Worm (Caenorhabditis elegans) whole organism, L4 larva: ENCODE data around the gene ipla-7.

Source experiments
- D1046.2 ChIP-seq: fragments of 200-800 bp; sonication (Bioruptor generic); IDR thresholded peaks from 2 replicates; pipeline ENCODE4 v1.3.6; 2022; ENCODE audit warnings: missing genetic modification characterization, missing compliant biosample characterization
- R02D3.7 ChIP-seq: fragments of 150-350 bp; sonication (generic microtip); optimal IDR thresholded peaks from 3 replicates; lab custom pipeline; 2014; ENCODE audit warnings: missing biosample characterization, missing genetic modification characterization
- ZK337.2 ChIP-seq: fragments of 200-800 bp; sonication (Bioruptor generic); IDR thresholded peaks from 2 replicates; pipeline ENCODE4 v1.3.6; 2022; ENCODE audit warnings: missing genetic modification reagents, missing genetic modification characterization, missing compliant biosample characterization
- aha-1 ChIP-seq: fragments of 150-350 bp; peaks from one replicate; lab custom pipeline; 2014; ENCODE audit warnings: missing biosample characterization, missing genetic modification characterization
- aly-2 ChIP-seq: sonication (generic microtip); optimal IDR thresholded peaks from 2 replicates; lab custom pipeline; 2018; ENCODE audit warnings: missing biosample characterization, missing genetic modification characterization
- ama-1 ChIP-seq: fragments of 150-350 bp; optimal IDR thresholded peaks from 2 replicates; lab custom pipeline; 2014; ENCODE audit warnings: inconsistent platforms, mixed read lengths
- ceh-62 ChIP-seq: sonication (generic microtip); optimal IDR thresholded peaks from 2 replicates; lab custom pipeline; 2017; ENCODE audit warnings: missing biosample characterization, missing genetic modification characterization
- ceh-82 ChIP-seq: sonication (generic microtip); optimal IDR thresholded peaks from 2 replicates; lab custom pipeline; 2017; ENCODE audit warnings: missing biosample characterization, missing genetic modification characterization
- ces-1 ChIP-seq: fragments of 150-350 bp; sonication (generic microtip); optimal IDR thresholded peaks from 4 replicates; lab custom pipeline; 2014; ENCODE audit warnings: missing biosample characterization, missing genetic modification reagents, missing genetic modification characterization
- ctbp-1 ChIP-seq: fragments of 200-800 bp; sonication (Bioruptor generic); IDR thresholded peaks from 2 replicates; pipeline ENCODE4 v1.3.6; 2022; ENCODE audit warnings: missing genetic modification reagents, missing genetic modification characterization, missing compliant biosample characterization
- daf-16 ChIP-seq, 3 experiments: sonication (generic microtip); optimal IDR thresholded peaks; 2 replicates each; lab custom pipeline; 2016 to 2017; ENCODE audit warnings: missing genetic modification characterization in 3 of 3, missing genetic modification reagents in 3 of 3, mild to moderate bottlenecking in 2 of 3, missing compliant biosample characterization in 2 of 3, missing biosample characterization in 1 of 3, moderate library complexity in 1 of 3
- dmd-6 ChIP-seq: fragments of 200-800 bp; sonication (Bioruptor generic); IDR thresholded peaks from 2 replicates; pipeline ENCODE4 v1.3.6; 2022; ENCODE audit warnings: missing genetic modification reagents, missing genetic modification characterization, missing compliant biosample characterization
- dmd-8 ChIP-seq: fragments of 200-800 bp; sonication (Bioruptor generic); IDR thresholded peaks from 2 replicates; pipeline ENCODE4 v1.3.6; 2022; ENCODE audit warnings: missing genetic modification characterization, missing compliant biosample characterization
- duxl-1 ChIP-seq: sonication (generic microtip); optimal IDR thresholded peaks from 2 replicates; lab custom pipeline; 2016; ENCODE audit warnings: mild to moderate bottlenecking, missing genetic modification characterization, moderate library complexity, missing compliant biosample characterization; ENCODE audit not compliant: poor library complexity
- fkh-10 ChIP-seq: fragments of 150-350 bp; optimal IDR thresholded peaks from 2 replicates; lab custom pipeline; 2014; ENCODE audit warnings: missing biosample characterization, missing genetic modification reagents, missing genetic modification characterization
- hif-1 ChIP-seq, 2 experiments: sonication (generic microtip); optimal IDR thresholded peaks; 2 replicates each; lab custom pipeline; 2016 to 2017; ENCODE audit warnings: missing compliant biosample characterization in 2 of 2, missing genetic modification characterization in 2 of 2, missing genetic modification reagents in 2 of 2, missing genotype in 2 of 2, mild to moderate bottlenecking in 1 of 2
- hlh-11 ChIP-seq: fragments of 200-800 bp; sonication (Bioruptor generic); optimal IDR thresholded peaks from 2 replicates; lab custom pipeline; 2018; ENCODE audit warnings: mild to moderate bottlenecking, missing genetic modification characterization, missing compliant biosample characterization
- hlh-30 ChIP-seq: sonication (generic microtip); optimal IDR thresholded peaks from 2 replicates; lab custom pipeline; 2017; ENCODE audit warnings: antibody characterized with exemption, mild to moderate bottlenecking, missing genetic modification characterization, missing compliant biosample characterization; ENCODE audit not compliant: insufficient read depth
- hmg-1.1 ChIP-seq: fragments of 200-800 bp; sonication (Bioruptor generic); IDR thresholded peaks from 2 replicates; pipeline ENCODE4 v1.3.6; 2022; ENCODE audit warnings: missing genetic modification reagents, missing genetic modification characterization, missing compliant biosample characterization
- lir-3 ChIP-seq: sonication (generic microtip); optimal IDR thresholded peaks from 2 replicates; lab custom pipeline; 2016; ENCODE audit warnings: mild to moderate bottlenecking, missing genetic modification characterization, missing compliant biosample characterization
- lsy-2 ChIP-seq, 2 experiments: fragments of 150-350 bp in 1 of 2; sonication (generic microtip) in 1 of 2; optimal IDR thresholded peaks; 2 replicates each; lab custom pipeline; 2014 to 2017; ENCODE audit warnings: missing biosample characterization in 2 of 2, missing genetic modification characterization in 2 of 2
- madf-5 ChIP-seq, 2 experiments: fragments of 200-800 bp; sonication (Bioruptor generic); IDR thresholded peaks; 2 replicates each; pipeline ENCODE4 v1.3.6; 2022; ENCODE audit warnings: missing compliant biosample characterization in 2 of 2, missing genetic modification characterization in 2 of 2
- madf-9 ChIP-seq: fragments of 200-800 bp; sonication (Bioruptor generic); conservative IDR thresholded peaks from 2 replicates; pipeline ENCODE4 v1.3.6; 2022; ENCODE audit warnings: missing genetic modification reagents, missing genetic modification characterization, missing compliant biosample characterization
- mdl-1 ChIP-seq, 2 experiments: fragments of 150-350 bp in 1 of 2; sonication (generic microtip) in 1 of 2; optimal IDR thresholded peaks; 2 replicates each; lab custom pipeline; 2014 to 2017; ENCODE audit warnings: missing biosample characterization in 2 of 2, missing genetic modification characterization in 2 of 2
- mdt-29 ChIP-seq: fragments of 200-800 bp; sonication (Bioruptor generic); IDR thresholded peaks from 2 replicates; pipeline ENCODE4 v1.3.6; 2022; ENCODE audit warnings: missing genetic modification reagents, missing genetic modification characterization, missing compliant biosample characterization
- mep-1 ChIP-seq: fragments of 150-350 bp; sonication (generic microtip); optimal IDR thresholded peaks from 3 replicates; lab custom pipeline; 2014; ENCODE audit warnings: missing biosample characterization, missing genetic modification characterization
- mxl-2 ChIP-seq: fragments of 200-800 bp; sonication (Bioruptor generic); conservative IDR thresholded peaks from 2 replicates; pipeline ENCODE4 v1.3.6; 2022; ENCODE audit warnings: missing genetic modification reagents, missing genetic modification characterization, missing compliant biosample characterization
- nhr-28 ChIP-seq: fragments of 150-350 bp; optimal IDR thresholded peaks from 2 replicates; lab custom pipeline; 2014; ENCODE audit warnings: missing biosample characterization, missing genetic modification characterization
- nhr-48 ChIP-seq: sonication (generic microtip); optimal IDR thresholded peaks from 2 replicates; lab custom pipeline; 2016; ENCODE audit warnings: mild to moderate bottlenecking, missing genetic modification characterization, missing compliant biosample characterization
- nhr-77 ChIP-seq: fragments of 150-350 bp; optimal IDR thresholded peaks from 2 replicates; lab custom pipeline; 2014; ENCODE audit warnings: missing biosample characterization, missing genetic modification characterization
- rbr-2 ChIP-seq: sonication (generic microtip); optimal IDR thresholded peaks from 2 replicates; lab custom pipeline; 2016; ENCODE audit warnings: missing genotype, missing genetic modification characterization, missing compliant biosample characterization
- saeg-2 ChIP-seq: fragments of 200-800 bp; sonication (Bioruptor generic); IDR thresholded peaks from 2 replicates; pipeline ENCODE4 v1.3.6; 2022; ENCODE audit warnings: missing genetic modification reagents, missing genetic modification characterization, missing compliant biosample characterization
- set-16 ChIP-seq: fragments of 200-800 bp; sonication (Bioruptor generic); IDR thresholded peaks from 2 replicates; pipeline ENCODE4 v1.3.6; 2022; ENCODE audit warnings: missing genetic modification reagents, missing genetic modification characterization, missing compliant biosample characterization
- skn-1 ChIP-seq: fragments of 150-350 bp; optimal IDR thresholded peaks from 2 replicates; lab custom pipeline; 2014; ENCODE audit warnings: missing biosample characterization, missing genetic modification characterization
- snpc-1.2 ChIP-seq: fragments of 200-800 bp; sonication (Bioruptor generic); IDR thresholded peaks from 2 replicates; pipeline ENCODE4 v1.3.6; 2022; ENCODE audit warnings: missing genetic modification reagents, missing genetic modification characterization, missing compliant biosample characterization
- unc-62 ChIP-seq, 3 experiments: fragments of 150-350 bp in 1 of 3; sonication (generic microtip); optimal IDR thresholded peaks in 2 of 3; peaks in 1 of 3; 1 replicate in 1 of 3; 2 replicates in 2 of 3; lab custom pipeline; 2014 to 2017; ENCODE audit warnings: missing biosample characterization in 3 of 3, missing genetic modification characterization in 3 of 3, missing genetic modification reagents in 3 of 3, missing genotype in 1 of 3
- zfp-2 ChIP-seq: sonication (generic microtip); optimal IDR thresholded peaks from 2 replicates; lab custom pipeline; 2016; ENCODE audit warnings: mild to moderate bottlenecking, missing genetic modification characterization, missing compliant biosample characterization
- ztf-11 ChIP-seq: fragments of 150-350 bp; optimal IDR thresholded peaks from 2 replicates; lab custom pipeline; 2014; ENCODE audit warnings: missing biosample characterization, missing genetic modification characterization
- ztf-7 ChIP-seq: fragments of 150-350 bp; optimal IDR thresholded peaks from 2 replicates; lab custom pipeline; 2014; ENCODE audit warnings: missing biosample characterization, missing genetic modification characterization

Gene ipla-7

ce11 chrIV:10062728-10063127 is at the start of gene ipla-7:
ipla-7 (minus strand) TSS chrIV:10062849.
- TF ChIP-seq snpc-1.2 (GFP tag; lab: Robert Waterston, UW) (no peak), mep-1 (tag; lab: Kevin White, UChicago) (peak; percentile 24), mxl-2 (no peak), ZK337.2 (no peak), ces-1 (no peak), hlh-30 (tag; lab: Kevin White, UChicago) (peak; percentile 67), nhr-48 (tag; lab: Kevin White, UChicago) (no peak), fkh-10 (peak; percentile 64), ctbp-1 (GFP tag; lab: Robert Waterston, UW) (0 out of 2 replicates have a peak, but pooled peaks have one; percentile 31), ceh-82 (no peak), nhr-28 (tag; lab: Kevin White, UChicago) (no peak), rbr-2 (tag; lab: Kevin White, UChicago) (peak; percentile 38), saeg-2 (GFP tag; lab: Robert Waterston, UW) (0 out of 2 replicates have a peak, but pooled peaks have one; percentile 32), ztf-11 (tag; lab: Kevin White, UChicago) (no peak), zfp-2 (tag; lab: Kevin White, UChicago) (no peak), ztf-7 (tag; lab: Kevin White, UChicago) (no peak), mdl-1 (tag; optimal IDR thresholded peaks at IDR 0.05; lab: Kevin White, UChicago) (peak in 1 of 2 experiments; percentile 32), duxl-1 (tag; lab: Kevin White, UChicago) (no peak), madf-9 (no peak), lir-3 (tag; lab: Kevin White, UChicago) (no peak), ama-1 (lab: Kevin White, UChicago) (no peak), lsy-2 (tag; optimal IDR thresholded peaks at IDR 0.05; lab: Kevin White, UChicago) (peak in 1 of 2 experiments; percentile 50), R02D3.7 (tag; lab: Kevin White, UChicago) (no peak), set-16 (GFP tag; lab: Robert Waterston, UW) (no peak), hif-1 (tag; optimal IDR thresholded peaks at IDR 0.05; lab: Kevin White, UChicago) (no peak), aly-2 (tag; lab: Kevin White, UChicago) (no peak), dmd-8 (GFP tag; lab: Robert Waterston, UW) (no peak), skn-1 (tag; lab: Kevin White, UChicago) (no peak), daf-16 (GFP tag; optimal IDR thresholded peaks at IDR 0.05; lab: Kevin White, UChicago) (no peak), daf-16 (tag; optimal IDR thresholded peaks at IDR 0.05; lab: Kevin White, UChicago) (peak; percentile 22), hlh-11 (tag; lab: Kevin White, UChicago) (peak; percentile 16), madf-5 (GFP tag; IDR thresholded peaks at IDR 0.05; lab: Robert Waterston, UW) (no peak), aha-1 (peak; percentile 34), hmg-1.1 (GFP tag; lab: Robert Waterston, UW) (0 out of 2 replicates have a peak, but pooled peaks have one; percentile 43), mdt-29 (no peak), D1046.2 (no peak), nhr-77 (tag; lab: Kevin White, UChicago) (no peak), dmd-6 (GFP tag; lab: Robert Waterston, UW) (peak; percentile 25; the same call in 1 of the 2 replicates)
- TF ChIP-seq, all 104 proteins: peak for 13

ce11 chrIV:10111441-10111840 is 48.8 kb upstream of the ipla-7 start, which contains the start of gene spch-1:
spch-1 (minus strand) TSS chrIV:10111541.
- TF ChIP-seq unc-62 (GFP tag; optimal IDR thresholded peaks at IDR 0.05 in 1 of 2; lab: Kevin White, UChicago) (peak in 1 of 2 experiments; percentile 29), unc-62 (tag; optimal IDR thresholded peaks at IDR 0.05; lab: Kevin White, UChicago) (no peak), ceh-62 (no peak)
